Fruit fly (Drosophila melanogaster) whole organism, embryonic: ENCODE measurements around the gene Tomosyn.

ENCODE experiments used
- CG12236 ChIP-seq: fragments of 200-800 bp; sonication (Bioruptor generic); optimal IDR thresholded peaks from 2 replicates; lab custom pipeline; 2016; ENCODE audit warnings: missing biosample characterization, missing genetic modification characterization
- CG12391 ChIP-seq: fragments of 200-800 bp; sonication (Bioruptor generic); optimal IDR thresholded peaks from 3 replicates; lab custom pipeline; 2018; ENCODE audit warnings: missing biosample characterization, mild to moderate bottlenecking, missing genetic modification characterization, moderate library complexity
- CG12659 ChIP-seq: fragments of 200-800 bp; sonication (Bioruptor generic); optimal IDR thresholded peaks from 3 replicates; lab custom pipeline; 2017; ENCODE audit warnings: mild to moderate bottlenecking, missing biosample characterization, missing genetic modification reagents, missing genetic modification characterization
- CG12942 ChIP-seq: fragments of 200-800 bp; sonication (Bioruptor generic); optimal IDR thresholded peaks from 3 replicates; lab custom pipeline; 2016; ENCODE audit warnings: missing biosample characterization, missing genetic modification characterization
- CG1602 ChIP-seq: fragments of 200-800 bp; sonication (Bioruptor generic); optimal IDR thresholded peaks from 3 replicates; lab custom pipeline; 2016; ENCODE audit warnings: missing biosample characterization, missing genetic modification characterization
- CG16815 ChIP-seq: fragments of 200-800 bp; sonication (Bioruptor generic); optimal IDR thresholded peaks from 3 replicates; lab custom pipeline; 2017; ENCODE audit warnings: missing biosample characterization, mild to moderate bottlenecking, missing genetic modification characterization
- CG17612 ChIP-seq: fragments of 200-800 bp; sonication (Bioruptor generic); IDR thresholded peaks from 2 replicates; pipeline ENCODE4 v1.3.6; 2022; ENCODE audit warnings: missing biosample characterization, missing genetic modification characterization
- CG18262 ChIP-seq: fragments of 200-800 bp; optimal IDR thresholded peaks from 3 replicates; lab custom pipeline; 2019; ENCODE audit warnings: missing biosample characterization, mild to moderate bottlenecking, missing genetic modification characterization, moderate library complexity
- CG2116 ChIP-seq: fragments of 200-800 bp; sonication (Bioruptor generic); optimal IDR thresholded peaks from 3 replicates; lab custom pipeline; 2018; ENCODE audit warnings: missing biosample characterization, mild to moderate bottlenecking, missing genetic modification characterization
- CG30403 ChIP-seq: fragments of 200-800 bp; sonication (Bioruptor generic); optimal IDR thresholded peaks from 3 replicates; lab custom pipeline; 2016; ENCODE audit warnings: missing biosample characterization, missing genetic modification characterization
- CG34376 ChIP-seq: fragments of 200-800 bp; sonication (Bioruptor generic); optimal IDR thresholded peaks from 2 replicates; lab custom pipeline; 2018; ENCODE audit warnings: missing biosample characterization, mild to moderate bottlenecking, missing genetic modification characterization
- CG4404 ChIP-seq: fragments of 200-800 bp; sonication (Bioruptor generic); IDR thresholded peaks from 2 replicates; pipeline ENCODE4 v1.3.6; 2022; ENCODE audit warnings: missing biosample characterization, missing genetic modification characterization
- CG6654 ChIP-seq: fragments of 200-800 bp; sonication (Bioruptor generic); optimal IDR thresholded peaks from 2 replicates; lab custom pipeline; 2017; ENCODE audit warnings: missing biosample characterization, mild to moderate bottlenecking, missing genetic modification characterization
- CG7987 ChIP-seq: fragments of 200-800 bp; sonication (Bioruptor generic); optimal IDR thresholded peaks from 2 replicates; lab custom pipeline; 2018; ENCODE audit warnings: missing biosample characterization, mild to moderate bottlenecking, missing genetic modification characterization, moderate library complexity
- CG8765 ChIP-seq: fragments of 200-800 bp; sonication (Bioruptor generic); IDR thresholded peaks from 2 replicates; pipeline ENCODE4 v1.3.6; 2022; ENCODE audit warnings: missing biosample characterization, missing genetic modification characterization
- CG9215 ChIP-seq: fragments of 200-800 bp; sonication (Bioruptor generic); IDR thresholded peaks from 2 replicates; pipeline ENCODE4 v1.3.6; 2022; ENCODE audit warnings: missing biosample characterization, missing genetic modification characterization
- CG9797 ChIP-seq: fragments of 200-800 bp; sonication (Bioruptor generic); optimal IDR thresholded peaks from 3 replicates; lab custom pipeline; 2018; ENCODE audit warnings: missing biosample characterization, mild to moderate bottlenecking, missing genetic modification characterization
- CG9876 ChIP-seq: fragments of 200-800 bp; sonication (Bioruptor generic); optimal IDR thresholded peaks from 2 replicates; lab custom pipeline; 2016; ENCODE audit warnings: missing biosample characterization, missing genetic modification characterization
- CoRest ChIP-seq: fragments of 200-800 bp; sonication (Bioruptor generic); optimal IDR thresholded peaks from 3 replicates; lab custom pipeline; 2018; ENCODE audit warnings: missing biosample characterization, mild to moderate bottlenecking, missing genetic modification characterization, moderate library complexity
- Dp ChIP-seq: fragments of 200-800 bp; sonication (Bioruptor generic); optimal IDR thresholded peaks from 2 replicates; lab custom pipeline; 2018; ENCODE audit warnings: missing biosample characterization, mild to moderate bottlenecking, missing genetic modification characterization, moderate library complexity
- Fer3 ChIP-seq: fragments of 200-800 bp; sonication (Bioruptor generic); optimal IDR thresholded peaks from 2 replicates; lab custom pipeline; 2018; ENCODE audit warnings: missing biosample characterization, mild to moderate bottlenecking, missing genetic modification characterization, moderate library complexity
- Lpt ChIP-seq: fragments of >200 bp; optimal IDR thresholded peaks from 2 replicates; lab custom pipeline; 2018; ENCODE audit warnings: missing biosample characterization, missing genetic modification characterization
- Myb ChIP-seq: fragments of 200-800 bp; sonication (Bioruptor generic); optimal IDR thresholded peaks from 2 replicates; lab custom pipeline; 2016; ENCODE audit warnings: missing biosample characterization, missing genetic modification characterization
- Ptx1 ChIP-seq: fragments of 200-800 bp; sonication (Bioruptor generic); IDR thresholded peaks from 2 replicates; pipeline ENCODE4 v1.3.6; 2022; ENCODE audit warnings: missing biosample characterization, missing genetic modification characterization
- Ravus ChIP-seq: fragments of 200-800 bp; sonication (Bioruptor generic); IDR thresholded peaks from 2 replicates; pipeline ENCODE4 v1.3.6; 2022; ENCODE audit warnings: missing biosample characterization, missing genetic modification characterization
- Ssrp ChIP-seq: fragments of 200-800 bp; sonication (Bioruptor generic); optimal IDR thresholded peaks from 2 replicates; lab custom pipeline; 2018; ENCODE audit warnings: missing biosample characterization, mild to moderate bottlenecking, missing genetic modification characterization, moderate library complexity
- Xrp1 ChIP-seq: fragments of 200-800 bp; sonication (Bioruptor generic); IDR thresholded peaks from 2 replicates; pipeline ENCODE4 v1.3.6; 2022; ENCODE audit warnings: missing biosample characterization, missing genetic modification characterization
- ash1 ChIP-seq: fragments of 200-800 bp; sonication (Bioruptor generic); optimal IDR thresholded peaks from 2 replicates; lab custom pipeline; 2018; ENCODE audit warnings: missing biosample characterization, mild to moderate bottlenecking, missing genetic modification characterization
- bab2 ChIP-seq: fragments of 200-800 bp; sonication (Bioruptor generic); optimal IDR thresholded peaks from 2 replicates; lab custom pipeline; 2016; ENCODE audit warnings: missing biosample characterization, missing genetic modification characterization
- br ChIP-seq: fragments of >200 bp; optimal IDR thresholded peaks from 2 replicates; lab custom pipeline; 2017
- bsh ChIP-seq, 2 experiments: fragments of 200-800 bp; sonication (Bioruptor generic); optimal IDR thresholded peaks; 2 replicates each; lab custom pipeline; 2017 to 2018; ENCODE audit warnings: mild to moderate bottlenecking in 2 of 2, missing biosample characterization in 2 of 2, missing genetic modification characterization in 2 of 2, moderate library complexity in 1 of 2
- chif ChIP-seq, 2 experiments: fragments of 200-800 bp; sonication (Bioruptor generic); optimal IDR thresholded peaks; 3 replicates each; lab custom pipeline; 2016; ENCODE audit warnings: missing biosample characterization in 2 of 2, missing genetic modification characterization in 2 of 2
- croc ChIP-seq: fragments of 200-800 bp; sonication (Bioruptor generic); conservative IDR thresholded peaks from 3 replicates; pipeline ENCODE4 v1.3.6; 2022; ENCODE audit warnings: missing biosample characterization, missing genetic modification characterization
- dan ChIP-seq: fragments of 200-800 bp; sonication (Bioruptor generic); IDR thresholded peaks from 2 replicates; pipeline ENCODE4 v1.3.6; 2022; ENCODE audit warnings: missing biosample characterization, missing genetic modification characterization
- fd102C ChIP-seq: fragments of 200-800 bp; sonication (Bioruptor generic); optimal IDR thresholded peaks from 2 replicates; lab custom pipeline; 2018; ENCODE audit warnings: missing biosample characterization, mild to moderate bottlenecking, missing genetic modification characterization, moderate library complexity
- fru ChIP-seq: fragments of >200 bp; optimal IDR thresholded peaks from 2 replicates; lab custom pipeline; 2017
- fu2 ChIP-seq: fragments of 200-800 bp; sonication (Bioruptor generic); optimal IDR thresholded peaks from 2 replicates; lab custom pipeline; 2016; ENCODE audit warnings: missing biosample characterization, missing genetic modification characterization
- gem ChIP-seq: fragments of 200-800 bp; sonication (Bioruptor generic); optimal IDR thresholded peaks from 2 replicates; lab custom pipeline; 2019; ENCODE audit warnings: missing biosample characterization, mild to moderate bottlenecking, missing genetic modification characterization, moderate library complexity
- gro ChIP-seq: fragments of 200-800 bp; sonication (Bioruptor generic); optimal IDR thresholded peaks from 2 replicates; lab custom pipeline; 2016; ENCODE audit warnings: missing biosample characterization, missing genetic modification characterization
- hbn ChIP-seq: fragments of 200-800 bp; sonication (Bioruptor generic); IDR thresholded peaks from 2 replicates; pipeline ENCODE4 v1.3.6; 2022; ENCODE audit warnings: missing biosample characterization, missing genetic modification characterization; ENCODE audit not compliant: partially characterized antibody
- lbe ChIP-seq: fragments of 200-800 bp; sonication (Bioruptor generic); optimal IDR thresholded peaks from 2 replicates; lab custom pipeline; 2016; ENCODE audit warnings: missing biosample characterization, mild to moderate bottlenecking, missing genetic modification characterization
- lov ChIP-seq, 2 experiments: fragments of 200-800 bp in 1 of 2; fragments of >200 bp in 1 of 2; sonication (Bioruptor generic) in 1 of 2; IDR thresholded peaks in 1 of 2; optimal IDR thresholded peaks in 1 of 2; 2 replicates in 1 of 2; 3 replicates in 1 of 2; pipeline versions ENCODE4 v1.3.6 to Lab custom; 2017 to 2022; ENCODE audit warnings: missing biosample characterization in 1 of 2, missing genetic modification characterization in 1 of 2
- mirr ChIP-seq: fragments of 200-800 bp; sonication (Bioruptor generic); optimal IDR thresholded peaks from 3 replicates; lab custom pipeline; 2018; ENCODE audit warnings: missing biosample characterization, mild to moderate bottlenecking, missing genetic modification characterization
- p53 ChIP-seq: fragments of 200-800 bp; sonication (Bioruptor generic); optimal IDR thresholded peaks from 2 replicates; lab custom pipeline; 2016; ENCODE audit warnings: missing biosample characterization, missing genetic modification characterization
- run ChIP-seq: fragments of 200-800 bp; sonication (Bioruptor generic); optimal IDR thresholded peaks from 3 replicates; lab custom pipeline; 2018; ENCODE audit warnings: missing biosample characterization, mild to moderate bottlenecking, missing genetic modification characterization
- schlank ChIP-seq: fragments of 200-800 bp; sonication (Bioruptor generic); optimal IDR thresholded peaks from 2 replicates; lab custom pipeline; 2018; ENCODE audit warnings: missing biosample characterization, mild to moderate bottlenecking, missing genetic modification characterization
- sima ChIP-seq: fragments of 200-800 bp; sonication (Bioruptor generic); optimal IDR thresholded peaks from 2 replicates; lab custom pipeline; 2016; ENCODE audit warnings: missing biosample characterization, missing genetic modification characterization
- sisA ChIP-seq: fragments of 200-800 bp; sonication (Bioruptor generic); IDR thresholded peaks from 2 replicates; pipeline ENCODE4 v1.3.6; 2022; ENCODE audit warnings: missing biosample characterization, missing genetic modification characterization
- unc-4 ChIP-seq: fragments of 200-800 bp; sonication (Bioruptor generic); IDR thresholded peaks from 2 replicates; pipeline ENCODE4 v1.3.6; 2022; ENCODE audit warnings: missing biosample characterization, missing genetic modification characterization; ENCODE audit not compliant: partially characterized antibody

The Tomosyn gene

DNA sequence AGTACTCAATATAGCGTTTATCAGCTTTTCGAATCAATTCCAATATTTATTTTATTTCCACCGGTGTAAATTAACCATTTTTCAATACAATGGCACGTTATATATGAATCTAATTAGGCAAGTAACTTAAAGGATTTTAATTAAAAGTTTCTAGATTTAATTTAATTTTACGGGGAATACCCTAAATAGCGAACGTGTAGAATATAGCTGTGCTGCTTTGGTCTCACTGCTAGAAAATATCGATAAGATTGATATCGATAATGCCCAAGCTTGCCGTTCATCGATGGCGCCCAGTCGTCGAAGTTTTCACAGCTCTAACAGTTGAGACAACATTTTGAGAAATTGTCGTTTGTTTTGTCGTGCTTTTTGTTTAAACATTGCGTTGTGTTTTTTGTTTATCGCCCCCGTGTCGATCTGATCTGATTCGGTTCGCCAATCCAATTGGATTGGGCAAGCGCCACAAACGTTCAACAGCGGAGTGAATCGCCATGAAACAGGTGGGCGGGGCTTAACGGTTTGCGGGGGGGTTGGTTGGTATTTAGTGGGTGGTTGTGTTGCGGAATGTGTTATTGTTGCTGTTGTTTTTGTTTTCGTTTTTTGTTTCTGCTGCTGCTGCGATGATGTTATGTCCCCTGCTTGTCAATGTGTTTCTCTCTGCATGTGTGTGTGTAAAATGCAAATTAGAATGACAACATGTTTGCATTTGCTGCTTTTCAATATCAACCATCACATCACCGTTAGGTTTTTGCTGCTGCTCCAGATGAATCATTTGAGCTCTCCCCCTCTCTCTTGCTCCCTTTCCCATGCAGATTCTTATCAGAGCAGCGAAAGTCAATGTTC lies at the start of gene Tomosyn (continued):
- TF ChIP-seq Dp (GFP tag; lab: Kevin White, UChicago) = peak; percentile 43
- TF ChIP-seq CG30403 (GFP tag; lab: Kevin White, UChicago) = peak; percentile 41
- no peak for TF ChIP-seq CG4404 (GFP tag; lab: Robert Waterston, UW)
- TF ChIP-seq gro (GFP tag; lab: Kevin White, UChicago) = no peak
- TF ChIP-seq CG2116 (GFP tag; lab: Kevin White, UChicago) = peak; percentile 66
- TF ChIP-seq CG16815 (GFP tag; lab: Kevin White, UChicago) = no peak
- TF ChIP-seq fd102C = no peak
- peak; percentile 2 for TF ChIP-seq CG12942 (GFP tag; lab: Kevin White, UChicago)
- TF ChIP-seq Ravus (GFP tag; lab: Robert Waterston, UW) = no peak
- peak; percentile 35 for TF ChIP-seq Myb (GFP tag; lab: Kevin White, UChicago)
- TF ChIP-seq lbe (GFP tag; lab: Kevin White, UChicago) = no peak
- TF ChIP-seq CG9797 (GFP tag; lab: Kevin White, UChicago) = peak; percentile 59
- TF ChIP-seq sima (GFP tag; lab: Kevin White, UChicago) = no peak
- peak in 1 of 2 experiments; percentile 28 for TF ChIP-seq chif (GFP tag; optimal IDR thresholded peaks at IDR 0.05; lab: Kevin White, UChicago)
- peak; percentile 69 for TF ChIP-seq gem
- TF ChIP-seq CG12391 (tag; lab: Kevin White, UChicago) = peak; percentile 61
- TF ChIP-seq run (tag; lab: Kevin White, UChicago) = no peak
- no peak for TF ChIP-seq CG17612
- TF ChIP-seq CG9215 (GFP tag; lab: Robert Waterston, UW) = no peak
- TF ChIP-seq CoRest = peak; percentile 74
- no peak for TF ChIP-seq CG34376
- TF ChIP-seq bab2 (GFP tag; lab: Kevin White, UChicago) = peak; percentile 13
- TF ChIP-seq CG12236 = no peak
- TF ChIP-seq mirr = no peak
- TF ChIP-seq croc = no peak; the same call in 2 of the 3 replicates
- TF ChIP-seq br (lab: Kevin White, UChicago) = no peak
- TF ChIP-seq CG8765 (GFP tag; lab: Robert Waterston, UW) = no peak
- no peak for TF ChIP-seq sisA (GFP tag; lab: Robert Waterston, UW)
- peak; percentile 72 for TF ChIP-seq hbn (GFP tag; lab: Robert Waterston, UW)
- TF ChIP-seq fu2 = peak; percentile 2
- TF ChIP-seq CG7987 (GFP tag; lab: Kevin White, UChicago) = no peak
- peak; percentile 59 for TF ChIP-seq CG18262 (tag; lab: Kevin White, UChicago)
- no peak for TF ChIP-seq CG1602 (GFP tag; lab: Kevin White, UChicago)
- no peak for TF ChIP-seq CG9876
- peak; percentile 7 for TF ChIP-seq Fer3 (tag; lab: Kevin White, UChicago)
- no peak for TF ChIP-seq ash1 (GFP tag; lab: Kevin White, UChicago)
- TF ChIP-seq Ptx1 (GFP tag; lab: Robert Waterston, UW) = peak; percentile 23; the same call in 1 of the 2 replicates
- no peak for TF ChIP-seq CG6654 (GFP tag; lab: Kevin White, UChicago)
- peak in 1 of 2 experiments; percentile 58 for TF ChIP-seq bsh (GFP tag; optimal IDR thresholded peaks at IDR 0.05; lab: Kevin White, UChicago)
- TF ChIP-seq Ssrp (tag; lab: Kevin White, UChicago) = peak; percentile 28
- TF ChIP-seq Xrp1 (GFP tag; lab: Robert Waterston, UW) = peak; percentile 27; the same call in 1 of the 2 replicates
- TF ChIP-seq Lpt (GFP tag; lab: Kevin White, UChicago) = no peak
- no peak for TF ChIP-seq lov (optimal IDR thresholded peaks at IDR 0.05; lab: Kevin White, UChicago)
- TF ChIP-seq lov (GFP tag; IDR thresholded peaks at IDR 0.05; lab: Robert Waterston, UW) = no peak
- TF ChIP-seq CG12659 = peak; percentile 66
- TF ChIP-seq fru = no peak
- TF ChIP-seq dan (GFP tag; lab: Robert Waterston, UW) = no peak
- peak; percentile 74 for TF ChIP-seq unc-4 (GFP tag; lab: Robert Waterston, UW)
- TF ChIP-seq p53 (GFP tag; lab: Kevin White, UChicago) = no peak
- no peak for TF ChIP-seq schlank (tag; lab: Kevin White, UChicago)
